Fruit fly (Drosophila melanogaster): ENCODE results near the gene Axn.

DNA sequence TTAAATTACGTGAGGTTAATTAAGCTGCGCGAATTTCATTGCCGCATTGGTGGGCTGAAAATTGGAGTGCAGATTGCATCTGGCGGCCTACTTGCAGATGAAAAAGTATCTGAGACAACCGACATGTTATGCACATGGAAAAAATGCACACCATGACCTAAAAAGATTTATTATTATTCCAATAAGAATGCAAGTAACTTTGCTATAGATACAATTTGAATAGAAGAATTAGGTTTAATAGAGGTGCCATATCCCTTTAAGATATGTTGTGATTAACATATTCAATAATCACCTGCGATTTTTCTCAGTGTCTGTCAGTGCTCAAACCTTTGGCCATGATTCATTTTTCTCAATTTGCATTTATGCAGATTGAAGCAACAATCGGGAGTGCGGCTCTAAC is 41.2 kb upstream of the Axn start:
- TF ChIP-seq psq (optimal IDR thresholded peaks at IDR 0.05) = no peak
- TF ChIP-seq Dll (optimal IDR thresholded peaks at IDR 0.05) = no peak
- no peak for TF ChIP-seq CG8478 (optimal IDR thresholded peaks at IDR 0.05)
- no peak for TF ChIP-seq usp (GFP tag; optimal IDR thresholded peaks at IDR 0.05)
- no peak for TF ChIP-seq pan (optimal IDR thresholded peaks at IDR 0.05)

All from whole organism.